Fruit fly (Drosophila melanogaster) whole organism, embryonic: ENCODE measurements around the gene Tom40.

ENCODE experiments used
- ATbp ChIP-seq: fragments of 200-800 bp; sonication (Bioruptor generic); optimal IDR thresholded peaks from 2 replicates; lab custom pipeline; 2017; ENCODE audit warnings: missing biosample characterization, mild to moderate bottlenecking, missing genetic modification characterization, missing genetic modification reagents
- CG11398 ChIP-seq: fragments of 200-800 bp; sonication (Bioruptor generic); optimal IDR thresholded peaks from 2 replicates; lab custom pipeline; 2016; ENCODE audit warnings: missing biosample characterization, missing genetic modification characterization
- CG11560 ChIP-seq: fragments of 200-800 bp; sonication (Bioruptor generic); IDR thresholded peaks from 3 replicates; pipeline ENCODE4 v1.3.6; 2022; ENCODE audit warnings: missing biosample characterization, missing genetic modification characterization
- CG12391 ChIP-seq: fragments of 200-800 bp; sonication (Bioruptor generic); optimal IDR thresholded peaks from 3 replicates; lab custom pipeline; 2018; ENCODE audit warnings: missing biosample characterization, mild to moderate bottlenecking, missing genetic modification characterization, moderate library complexity
- CG14441 ChIP-seq: fragments of 200-800 bp; sonication (Bioruptor generic); IDR thresholded peaks from 2 replicates; pipeline ENCODE4 v1.3.6; 2022; ENCODE audit warnings: missing biosample characterization, missing genetic modification characterization
- CG16815 ChIP-seq: fragments of 200-800 bp; sonication (Bioruptor generic); optimal IDR thresholded peaks from 3 replicates; lab custom pipeline; 2017; ENCODE audit warnings: missing biosample characterization, mild to moderate bottlenecking, missing genetic modification characterization
- CG30403 ChIP-seq: fragments of 200-800 bp; sonication (Bioruptor generic); optimal IDR thresholded peaks from 3 replicates; lab custom pipeline; 2016; ENCODE audit warnings: missing biosample characterization, missing genetic modification characterization
- CG3065 ChIP-seq: fragments of 200-800 bp; sonication (Bioruptor generic); optimal IDR thresholded peaks from 2 replicates; lab custom pipeline; 2016; ENCODE audit warnings: missing biosample characterization, missing genetic modification characterization
- CG31224 ChIP-seq: fragments of 200-800 bp; sonication (Bioruptor generic); IDR thresholded peaks from 2 replicates; pipeline ENCODE4 v1.3.6; 2022; ENCODE audit warnings: missing biosample characterization, missing genetic modification characterization
- CG4360 ChIP-seq: fragments of 200-800 bp; sonication (Bioruptor generic); IDR thresholded peaks from 2 replicates; pipeline ENCODE4 v1.3.6; 2022; ENCODE audit warnings: missing biosample characterization, missing genetic modification characterization
- CG4854 ChIP-seq: fragments of 200-800 bp; sonication (Bioruptor generic); optimal IDR thresholded peaks from 2 replicates; lab custom pipeline; 2016; ENCODE audit warnings: missing biosample characterization, missing genetic modification characterization, inconsistent platforms
- CG6175 ChIP-seq: fragments of 200-800 bp; sonication (Bioruptor generic); IDR thresholded peaks from 3 replicates; pipeline ENCODE4 v1.3.6; 2022; ENCODE audit warnings: missing biosample characterization, missing genetic modification characterization
- CG7963 ChIP-seq: fragments of 200-800 bp; sonication (Bioruptor generic); IDR thresholded peaks from 3 replicates; pipeline ENCODE4 v1.3.6; 2022; ENCODE audit warnings: missing biosample characterization, missing genetic modification characterization; ENCODE audit not compliant: partially characterized antibody
- CG8089 ChIP-seq: fragments of 200-800 bp; sonication (Bioruptor generic); optimal IDR thresholded peaks from 3 replicates; lab custom pipeline; 2016; ENCODE audit warnings: missing biosample characterization, missing genetic modification characterization
- CG8478 ChIP-seq: fragments of >200 bp; optimal IDR thresholded peaks from 2 replicates; lab custom pipeline; 2018
- CG9797 ChIP-seq: fragments of 200-800 bp; sonication (Bioruptor generic); optimal IDR thresholded peaks from 3 replicates; lab custom pipeline; 2018; ENCODE audit warnings: missing biosample characterization, mild to moderate bottlenecking, missing genetic modification characterization
- CG9876 ChIP-seq: fragments of 200-800 bp; sonication (Bioruptor generic); optimal IDR thresholded peaks from 2 replicates; lab custom pipeline; 2016; ENCODE audit warnings: missing biosample characterization, missing genetic modification characterization
- CrebB ChIP-seq: fragments of 200-800 bp; sonication (Bioruptor generic); optimal IDR thresholded peaks from 3 replicates; lab custom pipeline; 2018; ENCODE audit warnings: missing biosample characterization, mild to moderate bottlenecking, missing genetic modification characterization
- D ChIP-seq, 2 experiments: fragments of 200-800 bp in 1 of 2; fragments of >200 bp in 1 of 2; sonication (Bioruptor generic) in 1 of 2; optimal IDR thresholded peaks; 2 replicates in 1 of 2; 3 replicates in 1 of 2; lab custom pipeline; 2017; ENCODE audit warnings: mild to moderate bottlenecking in 1 of 2, missing biosample characterization in 1 of 2, missing genetic modification characterization in 1 of 2, missing genetic modification reagents in 1 of 2
- Dll ChIP-seq: fragments of 200-800 bp; sonication (Bioruptor generic); IDR thresholded peaks from 4 replicates; pipeline ENCODE4 v1.3.6; 2022; ENCODE audit warnings: missing biosample characterization, missing genetic modification characterization; ENCODE audit not compliant: partially characterized antibody
- HmgD ChIP-seq: fragments of 200-800 bp; sonication (Bioruptor generic); optimal IDR thresholded peaks from 3 replicates; lab custom pipeline; 2016; ENCODE audit warnings: missing biosample characterization, missing genetic modification characterization
- Med ChIP-seq: fragments of 200-800 bp; sonication (Bioruptor generic); peaks from one replicate; lab custom pipeline; 2016; ENCODE audit warnings: missing biosample characterization, missing genetic modification characterization, mild to moderate bottlenecking, inconsistent platforms, moderate library complexity
- Myb ChIP-seq: fragments of 200-800 bp; sonication (Bioruptor generic); optimal IDR thresholded peaks from 2 replicates; lab custom pipeline; 2016; ENCODE audit warnings: missing biosample characterization, missing genetic modification characterization
- Sin3A ChIP-seq: fragments of >200 bp; optimal IDR thresholded peaks from 2 replicates; lab custom pipeline; 2018
- Six4 ChIP-seq: fragments of 200-800 bp; sonication (Bioruptor generic); optimal IDR thresholded peaks from 2 replicates; lab custom pipeline; 2016; ENCODE audit warnings: missing biosample characterization, missing genetic modification characterization
- Sox100B ChIP-seq: fragments of 200-800 bp; sonication (Bioruptor generic); optimal IDR thresholded peaks from 3 replicates; lab custom pipeline; 2018; ENCODE audit warnings: missing biosample characterization, mild to moderate bottlenecking, missing genetic modification characterization
- ash1 ChIP-seq: fragments of 200-800 bp; sonication (Bioruptor generic); optimal IDR thresholded peaks from 2 replicates; lab custom pipeline; 2018; ENCODE audit warnings: missing biosample characterization, mild to moderate bottlenecking, missing genetic modification characterization
- ato ChIP-seq: fragments of 200-800 bp; sonication (Bioruptor generic); IDR thresholded peaks from 2 replicates; pipeline ENCODE4 v1.3.6; 2022; ENCODE audit warnings: missing biosample characterization, missing genetic modification characterization; ENCODE audit not compliant: partially characterized antibody
- cad ChIP-seq: fragments of >200 bp; optimal IDR thresholded peaks from 2 replicates; lab custom pipeline; 2017; ENCODE audit warnings: missing biosample characterization, missing genetic modification characterization
- cwo ChIP-seq: fragments of 200-800 bp; sonication (Bioruptor generic); optimal IDR thresholded peaks from 3 replicates; lab custom pipeline; 2017; ENCODE audit warnings: missing biosample characterization, missing genetic modification characterization, mild to moderate bottlenecking, moderate library complexity, missing genetic modification reagents
- danr ChIP-seq: fragments of 200-800 bp; sonication (Bioruptor generic); IDR thresholded peaks from 2 replicates; pipeline ENCODE4 v1.3.6; 2022; ENCODE audit warnings: missing biosample characterization, missing genetic modification characterization
- disco-r ChIP-seq: fragments of 200-800 bp; sonication (Bioruptor generic); optimal IDR thresholded peaks from 2 replicates; lab custom pipeline; 2016; ENCODE audit warnings: missing biosample characterization, missing genetic modification characterization
- dmrt99B ChIP-seq: fragments of 200-800 bp; sonication (Bioruptor generic); optimal IDR thresholded peaks from 2 replicates; lab custom pipeline; 2018; ENCODE audit warnings: missing biosample characterization, mild to moderate bottlenecking, missing genetic modification characterization, moderate library complexity
- gcm2 ChIP-seq: fragments of 200-800 bp; sonication (Bioruptor generic); optimal IDR thresholded peaks from 2 replicates; lab custom pipeline; 2016; ENCODE audit warnings: missing biosample characterization, missing genetic modification characterization
- gsb-n ChIP-seq: fragments of 200-800 bp; sonication (Bioruptor generic); optimal IDR thresholded peaks from 3 replicates; lab custom pipeline; 2018; ENCODE audit warnings: missing biosample characterization, mild to moderate bottlenecking, missing genetic modification characterization
- ham ChIP-seq: fragments of 200-800 bp; sonication (Bioruptor generic); IDR thresholded peaks from 2 replicates; pipeline ENCODE4 v1.3.6; 2022; ENCODE audit warnings: missing biosample characterization, missing genetic modification characterization
- jing ChIP-seq: fragments of 200-800 bp; sonication (Bioruptor generic); optimal IDR thresholded peaks from 2 replicates; lab custom pipeline; 2018; ENCODE audit warnings: missing biosample characterization, mild to moderate bottlenecking, missing genetic modification characterization
- klu ChIP-seq: fragments of 200-800 bp; sonication (Bioruptor generic); IDR thresholded peaks from 2 replicates; pipeline ENCODE4 v1.3.6; 2022; ENCODE audit warnings: missing biosample characterization, missing genetic modification characterization
- lmd ChIP-seq: fragments of 200-800 bp; sonication (Bioruptor generic); IDR thresholded peaks from 2 replicates; pipeline ENCODE4 v1.3.6; 2022; ENCODE audit warnings: missing biosample characterization, missing genetic modification characterization
- mam ChIP-seq: fragments of 200-800 bp; sonication (Bioruptor generic); optimal IDR thresholded peaks from 3 replicates; lab custom pipeline; 2016; ENCODE audit warnings: missing biosample characterization, missing genetic modification characterization
- mld ChIP-seq: fragments of 200-800 bp; sonication (Bioruptor generic); IDR thresholded peaks from 3 replicates; pipeline ENCODE4 v1.3.6; 2022; ENCODE audit warnings: missing biosample characterization, missing genetic modification characterization; ENCODE audit not compliant: partially characterized antibody
- pum ChIP-seq: fragments of 200-800 bp; sonication (Bioruptor generic); optimal IDR thresholded peaks from 2 replicates; lab custom pipeline; 2016; ENCODE audit warnings: missing biosample characterization, missing genetic modification characterization
- ro ChIP-seq: fragments of 200-800 bp; sonication (Bioruptor generic); IDR thresholded peaks from 2 replicates; pipeline ENCODE4 v1.3.6; 2022; ENCODE audit warnings: missing biosample characterization, missing genetic modification characterization
- sc ChIP-seq, 3 experiments: fragments of >200 bp in 2 of 3; fragments of 200-800 bp in 1 of 3; sonication (Bioruptor generic) in 1 of 3; optimal IDR thresholded peaks; 2 replicates in 2 of 3; 3 replicates in 1 of 3; lab custom pipeline; 2017; ENCODE audit warnings: mild to moderate bottlenecking in 1 of 3, missing biosample characterization in 1 of 3, missing genetic modification characterization in 1 of 3, missing genetic modification reagents in 1 of 3
- shn ChIP-seq: fragments of 200-800 bp; sonication (Bioruptor generic); optimal IDR thresholded peaks from 3 replicates; lab custom pipeline; 2016; ENCODE audit warnings: missing biosample characterization, missing genetic modification characterization
- stc ChIP-seq: fragments of 200-800 bp; sonication (Bioruptor generic); IDR thresholded peaks from 2 replicates; pipeline ENCODE4 v1.3.6; 2022; ENCODE audit warnings: missing biosample characterization, missing genetic modification characterization
- sug ChIP-seq: fragments of 200-800 bp; optimal IDR thresholded peaks from 2 replicates; lab custom pipeline; 2019; ENCODE audit warnings: missing biosample characterization, mild to moderate bottlenecking, missing genetic modification characterization, moderate library complexity
- tin ChIP-seq: fragments of 200-800 bp; sonication (Bioruptor generic); optimal IDR thresholded peaks from 3 replicates; lab custom pipeline; 2016; ENCODE audit warnings: missing biosample characterization, missing genetic modification characterization
- trem ChIP-seq: fragments of 200-800 bp; optimal IDR thresholded peaks from 3 replicates; lab custom pipeline; 2019; ENCODE audit warnings: missing biosample characterization, mild to moderate bottlenecking, missing genetic modification characterization, moderate library complexity
- tx ChIP-seq: fragments of 200-800 bp; sonication (Bioruptor generic); optimal IDR thresholded peaks from 2 replicates; lab custom pipeline; 2016; ENCODE audit warnings: missing biosample characterization, missing genetic modification characterization

The Tom40 gene

DNA sequence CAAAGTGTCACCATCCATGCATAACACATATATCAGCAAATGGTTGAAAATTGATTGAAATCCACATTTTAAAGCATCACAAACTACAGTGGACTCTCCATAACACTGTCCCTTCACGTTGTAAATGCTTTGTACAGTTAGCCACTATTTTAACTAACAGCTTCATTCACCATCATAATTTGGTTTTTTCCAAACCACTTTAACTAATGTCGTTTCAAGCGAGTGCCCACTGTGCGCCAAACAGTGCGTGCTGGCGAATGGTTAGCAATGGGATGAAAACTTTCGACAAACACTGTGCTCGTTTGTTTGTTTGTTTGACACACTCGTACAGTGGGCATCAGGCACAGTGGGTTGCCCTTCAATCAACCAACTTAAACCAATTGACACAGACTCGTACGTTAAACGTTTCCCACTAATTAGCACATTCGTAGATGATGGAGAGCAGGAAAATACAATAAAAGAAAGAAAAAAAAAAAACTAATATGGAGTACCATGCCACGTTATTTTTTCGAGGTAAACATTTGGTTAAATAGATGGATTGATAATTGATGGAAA, 36.4 kb upstream of the Tom40 start (continued):
- TF ChIP-seq ato (GFP tag; lab: Robert Waterston, UW): no peak
- peak; percentile 86 for TF ChIP-seq Sox100B
- peak; percentile 88 for TF ChIP-seq ro (GFP tag; lab: Robert Waterston, UW)
- peak; percentile 87 for TF ChIP-seq danr (GFP tag; lab: Robert Waterston, UW)
- peak; percentile 82 for TF ChIP-seq Myb (GFP tag; lab: Kevin White, UChicago)
- peak; percentile 92 for TF ChIP-seq CG30403 (GFP tag; lab: Kevin White, UChicago)
- peak; percentile 91 for TF ChIP-seq CG6175 (GFP tag; lab: Robert Waterston, UW)
- peak; percentile 84 for TF ChIP-seq CG31224 (GFP tag; lab: Robert Waterston, UW)
- peak; percentile 89 for TF ChIP-seq mam (GFP tag; lab: Kevin White, UChicago)
- TF ChIP-seq CG9797: no peak
- peak; percentile 76 for TF ChIP-seq gsb-n (tag; lab: Kevin White, UChicago)
- no peak for TF ChIP-seq CG7963
- TF ChIP-seq CG12391 (tag; lab: Kevin White, UChicago): peak; percentile 87
- no peak for TF ChIP-seq Dll (GFP tag; lab: Robert Waterston, UW)
- TF ChIP-seq stc (GFP tag; lab: Robert Waterston, UW): peak; percentile 86
- peak; percentile 34 for TF ChIP-seq trem (tag; lab: Kevin White, UChicago)
- TF ChIP-seq ATbp (GFP tag; lab: Kevin White, UChicago): peak; percentile 89
- peak; percentile 93 for TF ChIP-seq tin (GFP tag; lab: Kevin White, UChicago)
- peak; percentile 61 for TF ChIP-seq CG3065 (GFP tag; lab: Kevin White, UChicago)
- TF ChIP-seq mld (GFP tag; lab: Robert Waterston, UW): no peak
- TF ChIP-seq D (optimal IDR thresholded peaks at IDR 0.05; lab: Kevin White, UChicago): no peak
- TF ChIP-seq D (GFP tag; optimal IDR thresholded peaks at IDR 0.05; lab: Kevin White, UChicago): peak; percentile 82
- TF ChIP-seq ash1 (GFP tag; lab: Kevin White, UChicago): peak; percentile 85
- TF ChIP-seq sug (tag; lab: Kevin White, UChicago): peak; percentile 88
- TF ChIP-seq gcm2 (GFP tag; lab: Kevin White, UChicago): peak; percentile 82
- peak; percentile 70 for TF ChIP-seq CG4854 (GFP tag; lab: Kevin White, UChicago)
- TF ChIP-seq CG8478 (lab: Kevin White, UChicago): no peak
- peak; percentile 95 for TF ChIP-seq dmrt99B
- peak; percentile 89 for TF ChIP-seq CrebB
- TF ChIP-seq CG14441 (GFP tag; lab: Robert Waterston, UW): peak; percentile 97
- peak; percentile 99 for TF ChIP-seq Med (GFP tag; lab: Kevin White, UChicago)
- TF ChIP-seq disco-r (GFP tag; lab: Kevin White, UChicago): peak; percentile 83
- TF ChIP-seq pum (GFP tag; lab: Kevin White, UChicago): peak; percentile 81
- peak; percentile 96 for TF ChIP-seq lmd
- TF ChIP-seq cwo: peak; percentile 85
- no peak for TF ChIP-seq CG4360 (GFP tag; lab: Robert Waterston, UW)
- peak; percentile 81; the same call in 2 of the 3 replicates for TF ChIP-seq CG11560 (tag; lab: Robert Waterston, UW)
- no peak for TF ChIP-seq sc (optimal IDR thresholded peaks at IDR 0.05; lab: Kevin White, UChicago)
- peak; percentile 73 for TF ChIP-seq sc (GFP tag; optimal IDR thresholded peaks at IDR 0.05; lab: Kevin White, UChicago)
- TF ChIP-seq jing (GFP tag; lab: Kevin White, UChicago): peak; percentile 89
- TF ChIP-seq Sin3A (lab: Kevin White, UChicago): no peak
- no peak for TF ChIP-seq cad
- peak; percentile 84 for TF ChIP-seq CG16815
- peak; percentile 86 for TF ChIP-seq HmgD
- peak; percentile 70 for TF ChIP-seq ham (GFP tag; lab: Robert Waterston, UW)
- TF ChIP-seq tx (GFP tag; lab: Kevin White, UChicago): peak; percentile 87
- peak; percentile 89 for TF ChIP-seq CG9876 (GFP tag; lab: Kevin White, UChicago)
- TF ChIP-seq Six4 (GFP tag; lab: Kevin White, UChicago): peak; percentile 86
- peak; percentile 86 for TF ChIP-seq CG8089 (GFP tag; lab: Kevin White, UChicago)
- peak; percentile 84 for TF ChIP-seq CG11398 (GFP tag; lab: Kevin White, UChicago)
- peak; percentile 90 for TF ChIP-seq shn
- TF ChIP-seq klu (GFP tag; lab: Robert Waterston, UW): peak; percentile 87
